Fruit fly (Drosophila melanogaster): ENCODE measurements around the gene Exo84.

Exo84 gene

DNA sequence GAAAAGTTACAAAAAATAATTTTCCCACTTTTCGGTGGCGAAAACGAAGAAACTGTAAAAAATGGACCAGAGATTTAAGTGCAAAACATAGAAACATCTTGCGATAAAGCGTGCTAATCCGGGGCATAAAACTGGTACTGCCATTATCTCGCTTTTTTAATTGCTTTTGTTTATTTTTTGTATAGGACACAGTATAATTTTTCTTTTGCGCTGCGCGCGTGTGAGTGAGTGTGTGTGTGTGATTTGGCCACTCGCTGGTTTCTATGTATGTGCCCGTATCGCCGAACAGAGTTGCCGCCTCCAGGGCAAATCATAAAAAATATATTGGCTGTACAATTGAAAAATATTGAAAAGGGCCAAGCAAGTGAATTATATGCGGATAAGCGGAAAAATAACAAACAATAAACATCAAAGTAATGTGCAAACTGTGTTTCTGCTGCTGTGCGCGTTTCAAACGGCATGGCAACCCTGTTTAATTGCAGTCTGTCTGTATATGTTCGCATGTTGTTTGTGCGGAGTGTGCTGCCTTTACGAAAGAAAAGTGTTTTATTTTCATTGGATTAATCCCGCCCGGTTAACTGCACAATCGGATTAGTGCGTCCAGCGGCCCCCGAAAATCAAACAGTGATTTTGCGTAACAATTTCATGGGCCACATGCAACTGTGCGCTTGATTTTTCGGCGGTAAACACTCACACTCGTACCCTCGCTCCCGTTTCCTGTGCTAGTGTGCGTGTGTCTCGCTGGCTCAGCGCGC, 9.7 kb downstream of the Exo84 start (continued):
- TF ChIP-seq esg (GFP tag; conservative IDR thresholded peaks at IDR 0.05) (peak; percentile 97), CG10979 (tag; optimal IDR thresholded peaks at IDR 0.05) (peak; percentile 93), jing (GFP tag; optimal IDR thresholded peaks at IDR 0.05) (peak; percentile 96), shn (GFP tag; optimal IDR thresholded peaks at IDR 0.05) (peak; percentile 97), fd102C (GFP tag; optimal IDR thresholded peaks at IDR 0.05) (peak; percentile 64), Jarid2 (GFP tag; optimal IDR thresholded peaks at IDR 0.05) (peak; percentile 80), Sin3A (optimal IDR thresholded peaks at IDR 0.05) (peak; percentile 25), Opbp (GFP tag; IDR thresholded peaks at IDR 0.05; ENCODE audit: partially characterized antibody) (no peak), CG30431 (GFP tag; optimal IDR thresholded peaks at IDR 0.05) (peak; percentile 96), CG12659 (GFP tag; optimal IDR thresholded peaks at IDR 0.05) (peak; percentile 97), CG4424 (GFP tag; optimal IDR thresholded peaks at IDR 0.05) (peak; percentile 97), CG12219 (GFP tag; optimal IDR thresholded peaks at IDR 0.05) (peak; percentile 96), ara (GFP tag; IDR thresholded peaks at IDR 0.05) (peak; percentile 98), CG10565 (GFP tag; optimal IDR thresholded peaks at IDR 0.05) (peak; percentile 90), mld (GFP tag; IDR thresholded peaks at IDR 0.05; ENCODE audit: partially characterized antibody) (no peak), CG7928 (GFP tag; optimal IDR thresholded peaks at IDR 0.05) (peak; percentile 79), Hr3 (GFP tag; optimal IDR thresholded peaks at IDR 0.05) (peak; percentile 94), CG6683 (GFP tag; optimal IDR thresholded peaks at IDR 0.05) (peak; percentile 87), CG18262 (tag; optimal IDR thresholded peaks at IDR 0.05) (peak; percentile 94), stc (GFP tag; IDR thresholded peaks at IDR 0.05) (peak; percentile 97), Max (GFP tag; optimal IDR thresholded peaks at IDR 0.05) (peak; percentile 96), Lpt (GFP tag; optimal IDR thresholded peaks at IDR 0.05) (no peak), fd96Cb (tag; optimal IDR thresholded peaks at IDR 0.05) (peak; percentile 96), pita (GFP tag; optimal IDR thresholded peaks at IDR 0.05) (no peak), crc (GFP tag; optimal IDR thresholded peaks at IDR 0.05) (peak; percentile 96), Rfx (GFP tag; IDR thresholded peaks at IDR 0.05) (peak; percentile 98), mam (GFP tag; optimal IDR thresholded peaks at IDR 0.05) (peak; percentile 97), Six4 (GFP tag; optimal IDR thresholded peaks at IDR 0.05) (peak; percentile 96), CG11093 (GFP tag; IDR thresholded peaks at IDR 0.05) (peak; percentile 94), CG13775 (GFP tag; optimal IDR thresholded peaks at IDR 0.05) (peak; percentile 97), CTCF (GFP tag; optimal IDR thresholded peaks at IDR 0.05) (peak; percentile 65), Xrp1 (GFP tag; IDR thresholded peaks at IDR 0.05) (peak; percentile 98), Sox102F (GFP tag; optimal IDR thresholded peaks at IDR 0.05) (peak; percentile 98), CG7786 (GFP tag; optimal IDR thresholded peaks at IDR 0.05) (peak; percentile 97), CG6654 (GFP tag; optimal IDR thresholded peaks at IDR 0.05) (peak; percentile 89), chm (GFP tag; IDR thresholded peaks at IDR 0.05) (peak; percentile 97), Dref (GFP tag; IDR thresholded peaks at IDR 0.05) (0 out of 2 replicates have a peak, but pooled peaks have one; percentile 35), CG11247 (GFP tag; IDR thresholded peaks at IDR 0.05) (peak; percentile 96), CG4328 (GFP tag; optimal IDR thresholded peaks at IDR 0.05) (peak; percentile 89), CG16813 (GFP tag; IDR thresholded peaks at IDR 0.05; ENCODE audit: partially characterized antibody) (peak; percentile 35; the same call in 1 of the 3 replicates), Elba2 (GFP tag; optimal IDR thresholded peaks at IDR 0.05) (peak; percentile 77), tin (GFP tag; optimal IDR thresholded peaks at IDR 0.05) (peak; percentile 97), CG12299 (tag; optimal IDR thresholded peaks at IDR 0.05) (peak; percentile 77), CG15696 (tag; optimal IDR thresholded peaks at IDR 0.05) (peak; percentile 76), CG2678 (tag; optimal IDR thresholded peaks at IDR 0.05) (peak; percentile 96), CG13296 (GFP tag; optimal IDR thresholded peaks at IDR 0.05) (peak; percentile 85), CG14050 (GFP tag; IDR thresholded peaks at IDR 0.05) (peak; percentile 95), az2 (GFP tag; optimal IDR thresholded peaks at IDR 0.05) (peak; percentile 97), aop (GFP tag; IDR thresholded peaks at IDR 0.05) (peak; percentile 92), CG16863 (GFP tag; optimal IDR thresholded peaks at IDR 0.05) (peak; percentile 96)

Measured in whole organism, embryonic.